Fruit fly (Drosophila melanogaster) whole organism, pupa: Measurements from ENCODE around the gene Usp30.

Source experiments
- CG10348 ChIP-seq: fragments of 200-800 bp; sonication (Bioruptor generic); IDR thresholded peaks from 2 replicates; pipeline ENCODE4 v1.3.6; 2022; ENCODE audit warnings: missing biosample characterization, missing genetic modification characterization
- CG12605 ChIP-seq: fragments of 200-800 bp; sonication (Bioruptor generic); IDR thresholded peaks from 2 replicates; pipeline ENCODE4 v1.3.6; 2022; ENCODE audit warnings: missing biosample characterization, missing genetic modification characterization
- CG13204 ChIP-seq: fragments of 200-800 bp; sonication (Bioruptor generic); optimal IDR thresholded peaks from 2 replicates; lab custom pipeline; 2018; ENCODE audit warnings: missing biosample characterization, mild to moderate bottlenecking, missing genetic modification characterization, moderate library complexity
- CG14655 ChIP-seq: fragments of 200-800 bp; sonication (Bioruptor generic); optimal IDR thresholded peaks from 3 replicates; lab custom pipeline; 2017; ENCODE audit warnings: mild to moderate bottlenecking, missing biosample characterization, missing genetic modification reagents, missing genetic modification characterization
- CG15710 ChIP-seq: fragments of 200-800 bp; sonication (Bioruptor generic); optimal IDR thresholded peaks from 2 replicates; lab custom pipeline; 2018; ENCODE audit warnings: missing biosample characterization, mild to moderate bottlenecking, missing genetic modification characterization, moderate library complexity
- CG17806 ChIP-seq: fragments of 200-800 bp; sonication (Bioruptor generic); optimal IDR thresholded peaks from 2 replicates; lab custom pipeline; 2018; ENCODE audit warnings: missing biosample characterization, mild to moderate bottlenecking, missing genetic modification characterization, moderate library complexity
- CG32121 ChIP-seq: fragments of 200-800 bp; sonication (Bioruptor generic); IDR thresholded peaks from 2 replicates; pipeline ENCODE4 v1.3.6; 2022; ENCODE audit warnings: missing biosample characterization, missing genetic modification characterization
- CG34367 ChIP-seq: fragments of 200-800 bp; sonication (Bioruptor generic); optimal IDR thresholded peaks from 2 replicates; lab custom pipeline; 2018; ENCODE audit warnings: missing biosample characterization, mild to moderate bottlenecking, missing genetic modification characterization
- CG4496 ChIP-seq: fragments of 200-800 bp; sonication (Bioruptor generic); IDR thresholded peaks from 3 replicates; pipeline ENCODE4 v1.3.6; 2022; ENCODE audit warnings: missing biosample characterization, missing genetic modification characterization
- CG8159 ChIP-seq: fragments of 200-800 bp; sonication (Bioruptor generic); optimal IDR thresholded peaks from 3 replicates; lab custom pipeline; 2018; ENCODE audit warnings: missing biosample characterization, mild to moderate bottlenecking, missing genetic modification characterization, moderate library complexity
- CG8301 ChIP-seq: fragments of 200-800 bp; sonication (Bioruptor generic); optimal IDR thresholded peaks from 2 replicates; lab custom pipeline; 2018; ENCODE audit warnings: missing biosample characterization, mild to moderate bottlenecking, missing genetic modification characterization
- CG9948 ChIP-seq: fragments of 200-800 bp; sonication (Bioruptor generic); optimal IDR thresholded peaks from 2 replicates; lab custom pipeline; 2018; ENCODE audit warnings: missing biosample characterization, mild to moderate bottlenecking, missing genetic modification characterization, moderate library complexity
- D1 ChIP-seq: fragments of 200-800 bp; sonication (Bioruptor generic); optimal IDR thresholded peaks from 2 replicates; lab custom pipeline; 2018; ENCODE audit warnings: missing biosample characterization, mild to moderate bottlenecking, missing genetic modification characterization, moderate library complexity
- EcR ChIP-seq: fragments of 200-800 bp; sonication (Bioruptor generic); optimal IDR thresholded peaks from 3 replicates; lab custom pipeline; 2019; ENCODE audit warnings: missing biosample characterization, missing genetic modification characterization, mild to moderate bottlenecking, moderate library complexity, missing genetic modification reagents
- Ets98B ChIP-seq: fragments of 200-800 bp; sonication (Bioruptor generic); IDR thresholded peaks from 2 replicates; pipeline ENCODE4 v1.3.6; 2022; ENCODE audit warnings: missing biosample characterization, missing genetic modification characterization
- Pif1A ChIP-seq: fragments of 200-800 bp; sonication (Bioruptor generic); optimal IDR thresholded peaks from 3 replicates; lab custom pipeline; 2016; ENCODE audit warnings: missing biosample characterization, missing genetic modification characterization
- Pif1B ChIP-seq: fragments of 200-800 bp; sonication (Bioruptor generic); optimal IDR thresholded peaks from 3 replicates; lab custom pipeline; 2016; ENCODE audit warnings: missing biosample characterization, missing genetic modification characterization
- Snoo ChIP-seq: fragments of 200-800 bp; sonication (Bioruptor generic); optimal IDR thresholded peaks from 3 replicates; lab custom pipeline; 2017; ENCODE audit warnings: missing biosample characterization, mild to moderate bottlenecking, missing genetic modification characterization, inconsistent platforms
- fd96Ca ChIP-seq: fragments of 200-800 bp; sonication (Bioruptor generic); IDR thresholded peaks from 3 replicates; pipeline ENCODE4 v1.3.6; 2022; ENCODE audit warnings: missing biosample characterization, missing genetic modification characterization
- gl ChIP-seq: fragments of 200-800 bp; sonication (Bioruptor generic); optimal IDR thresholded peaks from 2 replicates; lab custom pipeline; 2018; ENCODE audit warnings: missing biosample characterization, mild to moderate bottlenecking, missing genetic modification characterization
- rn ChIP-seq: fragments of 200-800 bp; sonication (Bioruptor generic); IDR thresholded peaks from 2 replicates; pipeline ENCODE4 v1.3.6; 2022; ENCODE audit warnings: missing biosample characterization, missing genetic modification characterization

Usp30 gene

dm6 chrX:5905446-5905845 lies 25.9 kb upstream of the Usp30 start, which contains the start of gene CG4020:
TSS of gene CG4020 (plus strand) at chrX:5905746.
- TF ChIP-seq CG13204 (GFP tag; lab: Kevin White, UChicago) (no peak), CG10348 (no peak), CG32121 (no peak), CG17806 (tag; lab: Kevin White, UChicago) (no peak), Pif1B (no peak)

- peak; percentile 24 for TF ChIP-seq CG8301 (tag; lab: Kevin White, UChicago)
- TF ChIP-seq CG15710 (tag; lab: Kevin White, UChicago), result no peak
Measured at dm6 chrX:5905086-5905400, 25.5 kb upstream of the Usp30 start.

dm6 chrX:5904377-5905085 lies 24.9 kb upstream of the Usp30 start:
- TF ChIP-seq CG15710 (tag; lab: Kevin White, UChicago) (no peak), EcR (GFP tag; lab: Kevin White, UChicago) (peak; percentile 97), Ets98B (peak; percentile 12; the same call in 1 of the 2 replicates), CG12605 (peak; percentile 41; the same call in 1 of the 2 replicates), CG13204 (GFP tag; lab: Kevin White, UChicago) (peak; percentile 6)
- TF ChIP-seq, all 21 proteins: peak for 4

- TF ChIP-seq CG34367, result no peak
- no peak for TF ChIP-seq Snoo (tag; lab: Kevin White, UChicago)
- no peak for TF ChIP-seq CG9948 (tag; lab: Kevin White, UChicago)
- no peak for TF ChIP-seq CG8301 (tag; lab: Kevin White, UChicago)
- no peak for TF ChIP-seq EcR (GFP tag; lab: Kevin White, UChicago)
- TF ChIP-seq fd96Ca, result no peak
- no peak for TF ChIP-seq Pif1B
- no peak for TF ChIP-seq Pif1A (GFP tag; lab: Kevin White, UChicago)
- no peak for TF ChIP-seq D1 (tag; lab: Kevin White, UChicago)
- no peak for TF ChIP-seq CG12605
- no peak for TF ChIP-seq gl (tag; lab: Kevin White, UChicago)
- TF ChIP-seq CG14655 (GFP tag; lab: Kevin White, UChicago), result no peak
- no peak for TF ChIP-seq CG17806 (tag; lab: Kevin White, UChicago)
- no peak for TF ChIP-seq CG10348
Measured at dm6 chrX:5902701-5903100, 23.1 kb upstream of the Usp30 start.

- TF ChIP-seq CG8301 (tag; lab: Kevin White, UChicago) (no peak), CG4496 (GFP tag; lab: Robert Waterston, UW) (peak; percentile 71; the same call in 2 of the 3 replicates), CG14655 (GFP tag; lab: Kevin White, UChicago) (peak; percentile 13), fd96Ca (peak; percentile 59; the same call in 2 of the 3 replicates), CG32121 (peak; percentile 22; the same call in 1 of the 2 replicates), Pif1B (peak; percentile 48), CG13204 (GFP tag; lab: Kevin White, UChicago) (peak; percentile 51), CG8159 (peak; percentile 4), CG12605 (0 out of 2 replicates have a peak, but pooled peaks have one; percentile 8), Pif1A (GFP tag; lab: Kevin White, UChicago) (peak; percentile 30), CG9948 (tag; lab: Kevin White, UChicago) (no peak), Ets98B (peak; percentile 42; the same call in 1 of the 2 replicates), CG15710 (tag; lab: Kevin White, UChicago) (no peak), CG10348 (no peak), CG34367 (no peak), EcR (GFP tag; lab: Kevin White, UChicago) (peak; percentile 77), Snoo (tag; lab: Kevin White, UChicago) (peak; percentile 46)
Measured at dm6 chrX:5901628-5902213, 22.1 kb upstream of the Usp30 start.

- peak; percentile 98 for TF ChIP-seq CG4496 (GFP tag; lab: Robert Waterston, UW)
- TF ChIP-seq fd96Ca, result peak; percentile 98
- TF ChIP-seq CG14655 (GFP tag; lab: Kevin White, UChicago), result peak; percentile 96
- TF ChIP-seq CG34367, result peak; percentile 99
- peak; percentile 91 for TF ChIP-seq CG13204 (GFP tag; lab: Kevin White, UChicago)
- TF ChIP-seq CG8301 (tag; lab: Kevin White, UChicago), result peak; percentile 96
- TF ChIP-seq EcR (GFP tag; lab: Kevin White, UChicago), result peak; percentile 50
- TF ChIP-seq CG15710 (tag; lab: Kevin White, UChicago), result peak; percentile 98
- TF ChIP-seq gl (tag; lab: Kevin White, UChicago), result peak; percentile 97
- TF ChIP-seq rn (GFP tag; lab: Robert Waterston, UW), result peak; percentile 95
- TF ChIP-seq CG8159, result peak; percentile 98
- peak; percentile 95 for TF ChIP-seq CG32121
- peak; percentile 77 for TF ChIP-seq D1 (tag; lab: Kevin White, UChicago)
- peak; percentile 97 for TF ChIP-seq Pif1A (GFP tag; lab: Kevin White, UChicago)
- TF ChIP-seq Ets98B, result peak; percentile 97
- peak; percentile 98 for TF ChIP-seq CG17806 (tag; lab: Kevin White, UChicago)
- TF ChIP-seq Snoo (tag; lab: Kevin White, UChicago), result peak; percentile 98
- peak; percentile 67 for TF ChIP-seq CG10348
- TF ChIP-seq CG12605, result peak; percentile 95
- peak; percentile 97 for TF ChIP-seq Pif1B
- peak; percentile 97 for TF ChIP-seq CG9948 (tag; lab: Kevin White, UChicago)
Measured at dm6 chrX:5900146-5901093, 20.8 kb upstream of the Usp30 start, which contains the start of gene Act5C. TSS of gene Act5C (plus strand) at chrX:5900861.
